Fruit fly (Drosophila melanogaster): Measurements from ENCODE around the gene CG6683.

Gene CG6683

DNA sequence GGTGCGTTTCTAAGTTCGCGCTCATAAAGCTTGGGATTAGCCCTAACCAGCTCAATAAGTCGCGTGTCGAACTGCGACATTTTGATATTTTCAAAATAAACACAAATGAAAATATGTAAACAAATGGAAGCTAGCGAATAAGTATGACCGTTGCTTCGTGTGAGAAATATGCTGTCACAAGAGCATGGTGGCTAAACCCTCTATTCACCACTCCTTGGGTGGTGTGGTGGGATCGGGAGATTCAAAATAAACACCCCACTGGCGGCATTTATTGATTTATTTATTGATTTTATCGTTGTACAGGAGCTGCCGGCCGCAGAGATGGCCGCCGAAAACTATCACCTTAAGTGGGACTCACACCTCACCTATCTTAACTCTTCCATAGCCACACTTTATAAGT, at the start of gene CG6683 (continued):
- TF ChIP-seq dimm (GFP tag; IDR thresholded peaks at IDR 0.05) (no peak), E2f2 (GFP tag; IDR thresholded peaks at IDR 0.05) (peak; percentile 88), CG15514 (GFP tag; optimal IDR thresholded peaks at IDR 0.05) (peak; percentile 23), Med (GFP tag) (peak; percentile 45)

DNA sequence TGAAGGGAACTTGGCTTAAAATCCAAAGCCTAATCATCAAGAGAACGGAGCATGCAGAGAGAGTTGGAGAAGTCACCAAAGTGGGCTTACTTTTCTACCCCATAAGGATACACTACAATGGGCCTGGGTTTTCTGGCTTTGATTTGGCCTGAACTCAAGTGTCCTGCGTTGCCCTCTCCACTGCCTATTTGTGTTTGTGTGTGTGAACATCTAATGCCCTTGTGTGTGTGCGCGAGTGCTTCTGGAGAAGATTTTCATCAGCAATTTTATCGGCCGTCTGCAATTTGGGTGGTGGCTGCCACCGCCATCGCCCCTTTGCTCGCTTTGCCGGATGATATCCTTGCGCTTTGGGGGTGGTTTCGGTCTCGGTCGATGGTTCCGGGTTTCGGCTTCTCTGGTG, 45.9 kb upstream of the CG6683 start:
- TF ChIP-seq cg (GFP tag; optimal IDR thresholded peaks at IDR 0.05) (peak; percentile 7), lov (optimal IDR thresholded peaks at IDR 0.05) (no peak), lov (GFP tag; IDR thresholded peaks at IDR 0.05) (0 out of 3 replicates have a peak, but pooled peaks have one; percentile 14), Trl (optimal IDR thresholded peaks at IDR 0.05) (peak in 1 of 2 experiments; percentile 19), Trl (GFP tag; optimal IDR thresholded peaks at IDR 0.05) (no peak), CG15601 (tag; optimal IDR thresholded peaks at IDR 0.05) (no peak), CG4424 (GFP tag; optimal IDR thresholded peaks at IDR 0.05) (no peak), odd (GFP tag; optimal IDR thresholded peaks at IDR 0.05) (no peak), chinmo (GFP tag; IDR thresholded peaks at IDR 0.05; ENCODE audit: partially characterized antibody) (0 out of 4 replicates have a peak, but pooled peaks have one; percentile 17), CG10462 (GFP tag; optimal IDR thresholded peaks at IDR 0.05) (no peak), MBD-R2 (GFP tag; IDR thresholded peaks at IDR 0.05) (0 out of 2 replicates have a peak, but pooled peaks have one; percentile 12), pros (GFP tag; optimal IDR thresholded peaks at IDR 0.05) (peak; percentile 92), zfh1 (GFP tag; IDR thresholded peaks at IDR 0.05) (no peak), CG14441 (GFP tag; IDR thresholded peaks at IDR 0.05) (no peak), CG32532 (GFP tag; IDR thresholded peaks at IDR 0.05) (peak; percentile 28; the same call in 1 of the 2 replicates), Chrac-16 (GFP tag; optimal IDR thresholded peaks at IDR 0.05) (no peak)

DNA sequence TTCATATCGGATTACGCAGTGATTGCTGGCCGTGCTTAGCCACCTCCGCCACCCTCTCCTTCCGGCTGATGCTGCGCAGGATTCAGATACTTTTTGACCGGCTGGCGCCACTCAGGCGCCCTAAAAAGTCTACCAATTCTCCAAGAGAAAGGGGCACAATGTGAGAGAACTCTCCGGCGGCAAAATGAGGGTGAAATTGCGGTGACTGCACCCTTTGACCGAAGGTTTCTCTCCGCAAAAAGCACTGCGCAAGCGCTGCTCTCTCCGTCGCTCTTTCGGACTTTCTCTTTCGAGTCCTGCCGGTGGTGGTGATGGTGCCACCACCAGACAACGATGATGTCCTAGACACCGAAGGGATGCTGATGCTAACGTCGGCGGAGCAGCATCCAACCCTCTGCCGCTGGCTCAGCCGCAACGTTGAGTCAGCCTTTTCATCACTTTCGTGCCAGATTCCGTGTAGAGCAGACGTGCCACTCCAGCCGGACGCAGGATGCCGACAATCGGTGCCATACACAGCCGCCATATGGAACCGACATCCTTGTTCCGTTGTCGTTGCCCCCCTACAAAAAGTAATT, 45.1 kb upstream of the CG6683 start:
- TF ChIP-seq Sry-δ (GFP tag; optimal IDR thresholded peaks at IDR 0.05) (no peak), CG4328 (GFP tag; optimal IDR thresholded peaks at IDR 0.05) (no peak), Mes4 (GFP tag; optimal IDR thresholded peaks at IDR 0.05) (no peak), B-H1 (GFP tag; IDR thresholded peaks at IDR 0.05) (no peak), sug (tag; optimal IDR thresholded peaks at IDR 0.05) (no peak), CG9797 (GFP tag; optimal IDR thresholded peaks at IDR 0.05) (no peak), kah (GFP tag; optimal IDR thresholded peaks at IDR 0.05) (no peak), CG2889 (GFP tag; IDR thresholded peaks at IDR 0.05) (no peak), Med (GFP tag) (peak; percentile 82), NfI (GFP tag; optimal IDR thresholded peaks at IDR 0.05) (no peak), Adf1 (GFP tag; IDR thresholded peaks at IDR 0.05) (peak; percentile 64; the same call in 1 of the 2 replicates), Ets65A (GFP tag) (peak; percentile 51), CG6813 (GFP tag; optimal IDR thresholded peaks at IDR 0.05) (no peak), CTCF (GFP tag; optimal IDR thresholded peaks at IDR 0.05) (peak; percentile 44), Deaf1 (tag; optimal IDR thresholded peaks at IDR 0.05) (peak; percentile 33), CG5953 (GFP tag; IDR thresholded peaks at IDR 0.05) (no peak), CG11085 (GFP tag; IDR thresholded peaks at IDR 0.05) (no peak), CG14860 (GFP tag; IDR thresholded peaks at IDR 0.05; ENCODE audit: partially characterized antibody) (peak; percentile 19; the same call in 1 of the 3 replicates), ash1 (GFP tag; optimal IDR thresholded peaks at IDR 0.05) (no peak), pros (GFP tag; optimal IDR thresholded peaks at IDR 0.05) (peak; percentile 54), ase (GFP tag; IDR thresholded peaks at IDR 0.05) (0 out of 3 replicates have a peak, but pooled peaks have one; percentile 35), nerfin-1 (tag; optimal IDR thresholded peaks at IDR 0.05) (peak; percentile 18), CG17328 (GFP tag; IDR thresholded peaks at IDR 0.05) (peak; percentile 13; the same call in 1 of the 2 replicates), Trl (optimal IDR thresholded peaks at IDR 0.05) (peak; percentile 63 to 66), Trl (GFP tag; optimal IDR thresholded peaks at IDR 0.05) (peak; percentile 10), CG6765 (GFP tag; optimal IDR thresholded peaks at IDR 0.05) (peak; percentile 6), chm (GFP tag; IDR thresholded peaks at IDR 0.05) (peak; percentile 38; the same call in 1 of the 2 replicates), seq (GFP tag; IDR thresholded peaks at IDR 0.05) (peak; percentile 88), HLHmδ (GFP tag; optimal IDR thresholded peaks at IDR 0.05) (peak; percentile 23), CG12942 (GFP tag; optimal IDR thresholded peaks at IDR 0.05) (no peak), ewg (GFP tag; optimal IDR thresholded peaks at IDR 0.05) (peak; percentile 93), D (optimal IDR thresholded peaks at IDR 0.05) (no peak), D (GFP tag; optimal IDR thresholded peaks at IDR 0.05) (no peak)
